Worm (Caenorhabditis elegans) whole organism, early embryonic: ENCODE results near the gene F13H8.12.

ENCODE experiments used
- B0310.2 ChIP-seq: sonication (generic microtip); optimal IDR thresholded peaks from 2 replicates; lab custom pipeline; 2016; ENCODE audit warnings: mild to moderate bottlenecking, missing genetic modification characterization, missing compliant biosample characterization
- F13C5.2 ChIP-seq: sonication (generic microtip); optimal IDR thresholded peaks from 2 replicates; lab custom pipeline; 2017; ENCODE audit warnings: mild to moderate bottlenecking, missing genetic modification characterization, inconsistent platforms, missing compliant biosample characterization
- aly-1 ChIP-seq: sonication (generic microtip); optimal IDR thresholded peaks from 2 replicates; lab custom pipeline; 2016; ENCODE audit warnings: missing genetic modification characterization, missing compliant biosample characterization
- ama-1 ChIP-seq: fragments of 150-350 bp; optimal IDR thresholded peaks from 2 replicates; lab custom pipeline; 2014
- ceh-36 ChIP-seq: sonication (generic microtip); optimal IDR thresholded peaks from 2 replicates; lab custom pipeline; 2016; ENCODE audit warnings: missing genetic modification characterization, inconsistent platforms, missing compliant biosample characterization
- flt-1 ChIP-seq: fragments of 200-800 bp; sonication (Bioruptor generic); IDR thresholded peaks from 2 replicates; pipeline ENCODE4 v1.3.6; 2022; ENCODE audit warnings: missing genetic modification characterization, missing compliant biosample characterization
- hmbx-1 ChIP-seq: sonication (generic microtip); optimal IDR thresholded peaks from 2 replicates; lab custom pipeline; 2016; ENCODE audit warnings: mild to moderate bottlenecking, missing genetic modification characterization, missing compliant biosample characterization
- hmg-4 ChIP-seq: fragments of 200-800 bp; sonication (Bioruptor generic); optimal IDR thresholded peaks from 2 replicates; lab custom pipeline; 2018; ENCODE audit warnings: mild to moderate bottlenecking, missing genetic modification characterization, missing compliant biosample characterization
- hnd-1 ChIP-seq: sonication (generic microtip); optimal IDR thresholded peaks from 2 replicates; lab custom pipeline; 2016; ENCODE audit warnings: missing genetic modification characterization, missing compliant biosample characterization
- pes-1 ChIP-seq: fragments of 200-800 bp; sonication (Bioruptor generic); IDR thresholded peaks from 2 replicates; pipeline ENCODE4 v1.3.6; 2022; ENCODE audit warnings: missing genetic modification reagents, missing genetic modification characterization, missing compliant biosample characterization
- sea-1 ChIP-seq: fragments of 200-800 bp; sonication (Bioruptor generic); conservative IDR thresholded peaks from 2 replicates; pipeline ENCODE4 v1.3.6; 2022; ENCODE audit warnings: missing genetic modification characterization, missing compliant biosample characterization
- tbx-11 ChIP-seq: fragments of 200-800 bp; sonication (Bioruptor generic); IDR thresholded peaks from 2 replicates; pipeline ENCODE4 v1.3.6; 2022; ENCODE audit warnings: missing genetic modification characterization, missing compliant biosample characterization

DNA sequence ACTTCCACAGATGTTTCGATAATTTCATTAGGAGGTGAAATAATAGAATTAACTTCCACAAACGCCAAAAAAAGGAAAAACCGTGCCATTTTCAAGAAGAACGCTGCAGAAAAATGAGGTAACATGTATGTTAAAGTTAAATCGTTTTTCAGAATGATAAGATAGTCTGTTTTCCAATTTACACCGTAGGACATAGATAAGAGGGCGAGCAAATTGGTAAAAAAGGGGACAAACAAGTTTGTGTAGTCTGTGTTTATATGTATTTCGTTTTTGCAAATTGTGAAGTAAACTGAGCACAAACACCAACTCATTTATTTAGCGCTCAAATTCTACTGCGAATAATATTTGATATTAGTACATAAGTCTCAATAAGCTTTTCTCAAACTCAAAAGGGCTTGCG is 2.5 kb upstream of the F13H8.12 start, which contains the start of gene F13H8.11:
- TF ChIP-seq F13C5.2 (tag; lab: Kevin White, UChicago) (no peak), ceh-36 (tag; lab: Kevin White, UChicago) (no peak), pes-1 (no peak), ama-1 (lab: Kevin White, UChicago) (no peak), hmbx-1 (tag; lab: Kevin White, UChicago) (no peak), tbx-11 (no peak), hnd-1 (tag; lab: Kevin White, UChicago) (no peak), flt-1 (GFP tag; lab: Robert Waterston, UW) (no peak), hmg-4 (GFP tag; lab: Kevin White, UChicago) (no peak), aly-1 (tag; lab: Kevin White, UChicago) (no peak), sea-1 (no peak), B0310.2 (tag; lab: Kevin White, UChicago) (no peak)
